Fruit fly (Drosophila melanogaster): Measurements from ENCODE around the gene CG17065.
"Not testable (repeated sequence)": the region's sequence is repeated elsewhere in the genome, so short reads cannot be mapped to it uniquely, and the experiment has no call there.

Gene CG17065

DNA sequence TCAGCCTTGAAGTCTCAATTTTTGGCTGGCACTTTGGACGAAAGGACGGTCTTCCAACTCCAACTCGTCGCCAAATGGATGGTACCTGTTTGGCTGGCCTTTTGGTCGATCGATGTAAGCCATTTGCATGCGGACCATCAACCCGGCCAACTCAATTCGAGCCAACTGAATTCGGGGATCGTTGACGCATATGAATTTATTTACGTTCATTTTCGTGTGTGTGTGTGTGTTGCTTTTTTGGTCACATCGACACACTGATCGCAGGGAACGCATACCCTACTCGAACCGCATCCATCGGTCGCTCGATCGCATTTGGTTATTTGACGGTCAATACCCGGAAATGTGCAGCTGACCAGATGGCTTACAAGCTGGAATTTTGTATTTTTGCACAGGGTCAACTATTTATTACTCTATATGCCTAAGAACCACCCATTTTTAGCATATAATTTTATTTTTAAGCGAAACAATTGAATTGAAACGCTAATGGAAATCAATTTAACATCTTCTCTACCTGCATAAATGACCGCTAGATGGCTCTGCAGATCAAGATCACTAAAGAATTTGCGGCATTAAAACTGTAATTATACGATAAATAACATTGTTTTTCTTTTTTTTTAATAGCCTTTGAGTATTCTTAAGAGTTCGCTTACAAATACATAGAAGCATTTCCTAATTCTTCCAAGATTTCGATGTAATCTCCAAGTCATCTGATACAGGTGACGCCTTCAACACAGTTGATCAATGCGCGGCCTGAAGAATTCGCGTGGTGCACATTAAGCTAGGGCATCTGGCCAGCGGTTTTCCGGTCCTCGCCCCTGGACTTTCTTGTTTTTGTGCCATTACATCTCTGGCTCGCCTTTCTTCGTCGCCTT is 18.0 kb downstream of the CG17065 start:
- TF ChIP-seq psq (optimal IDR thresholded peaks at IDR 0.05) (no peak), h (optimal IDR thresholded peaks at IDR 0.05) (no peak), insv (optimal IDR thresholded peaks at IDR 0.05) (no peak), ttk (optimal IDR thresholded peaks at IDR 0.05) (no peak), Myc (optimal IDR thresholded peaks at IDR 0.05) (no peak), Sin3A (optimal IDR thresholded peaks at IDR 0.05) (no peak)

dm6 chrX:20237914-20238313 is 19.1 kb downstream of the CG17065 start:
- TF ChIP-seq insv (optimal IDR thresholded peaks at IDR 0.05): no peak
- no peak for TF ChIP-seq Myc (optimal IDR thresholded peaks at IDR 0.05)
- no peak for TF ChIP-seq ttk (optimal IDR thresholded peaks at IDR 0.05)
- TF ChIP-seq psq (optimal IDR thresholded peaks at IDR 0.05): no peak
- no peak for TF ChIP-seq Sin3A (optimal IDR thresholded peaks at IDR 0.05)
- TF ChIP-seq h (optimal IDR thresholded peaks at IDR 0.05): no peak

dm6 chrX:20235794-20236513 is 21.0 kb downstream of the CG17065 start, which contains the start of gene sw:
Gene sw, minus strand, starts transcription at chrX:20236382.
- no peak for TF ChIP-seq h (optimal IDR thresholded peaks at IDR 0.05)
- no peak for TF ChIP-seq Sin3A (optimal IDR thresholded peaks at IDR 0.05)
- TF ChIP-seq insv (optimal IDR thresholded peaks at IDR 0.05): no peak
- TF ChIP-seq psq (optimal IDR thresholded peaks at IDR 0.05): no peak
- TF ChIP-seq Myc (optimal IDR thresholded peaks at IDR 0.05): no peak

dm6 chrX:20231658-20232057 is 25.3 kb downstream of the CG17065 start:
- TF ChIP-seq Myc (optimal IDR thresholded peaks at IDR 0.05) (no peak), Sin3A (optimal IDR thresholded peaks at IDR 0.05) (no peak), ttk (optimal IDR thresholded peaks at IDR 0.05) (no peak), insv (optimal IDR thresholded peaks at IDR 0.05) (no peak), h (optimal IDR thresholded peaks at IDR 0.05) (no peak), psq (optimal IDR thresholded peaks at IDR 0.05) (no peak)

dm6 chrX:20224920-20225319 is 32.1 kb downstream of the CG17065 start, which contains the start of gene Sdic4:
Gene Sdic4, minus strand, starts transcription at chrX:20225020.
- TF ChIP-seq psq, Myc, insv (optimal IDR thresholded peaks at IDR 0.05): not testable (repeated sequence)

- TF ChIP-seq Sin3A, ttk, insv (optimal IDR thresholded peaks at IDR 0.05): not testable (repeated sequence)
Observed at dm6 chrX:20217159-20217558, 39.8 kb downstream of the CG17065 start, which contains the start of gene SdicC. Gene SdicC, minus strand, starts transcription at chrX:20217259.

DNA sequence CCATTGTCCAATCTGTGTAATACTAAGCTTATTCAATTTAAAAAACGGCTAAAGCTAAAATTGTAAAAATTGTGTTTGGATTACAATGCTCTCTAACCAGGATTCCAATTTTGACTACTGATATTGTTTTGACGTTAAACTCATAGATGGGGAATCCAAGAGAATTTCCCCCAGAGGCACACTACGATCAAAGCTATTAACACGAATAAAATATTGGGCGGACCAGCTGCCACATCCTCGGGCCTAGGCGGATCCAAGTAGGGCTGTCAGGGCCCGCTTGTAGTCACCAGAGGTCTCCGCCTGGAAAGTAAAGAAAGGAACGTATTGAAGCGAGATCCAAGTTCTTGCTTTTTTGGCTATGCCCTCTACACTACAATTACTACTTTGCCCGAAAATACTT is 47.5 kb downstream of the CG17065 start, which contains the start of gene SdicB:
TSS of gene SdicB (minus strand) at position 101 of the 400 bp plus-strand sequence.
- not testable (repeated sequence) for TF ChIP-seq Myc, Sin3A, insv (optimal IDR thresholded peaks at IDR 0.05)

All from Kc167 (cell line).